Fruit fly (Drosophila melanogaster) whole organism, embryonic: Measurements from ENCODE around the gene Mbs.

Experiments
- Atf-2 ChIP-seq: fragments of 200-800 bp; sonication (Bioruptor generic); optimal IDR thresholded peaks from 2 replicates; lab custom pipeline; 2016; ENCODE audit warnings: missing biosample characterization, missing genetic modification characterization
- CG10543 ChIP-seq: fragments of 200-800 bp; sonication (Bioruptor generic); optimal IDR thresholded peaks from 3 replicates; lab custom pipeline; 2017; ENCODE audit warnings: missing biosample characterization, mild to moderate bottlenecking, missing genetic modification characterization, moderate library complexity
- CG11504 ChIP-seq: fragments of 200-800 bp; sonication (Bioruptor generic); optimal IDR thresholded peaks from 3 replicates; lab custom pipeline; 2019; ENCODE audit warnings: missing biosample characterization, mild to moderate bottlenecking, missing genetic modification characterization, moderate library complexity
- CG11696 ChIP-seq: fragments of 200-800 bp; sonication (Bioruptor generic); IDR thresholded peaks from 2 replicates; pipeline ENCODE4 v1.3.6; 2022; ENCODE audit warnings: missing biosample characterization, missing genetic modification characterization
- CG12219 ChIP-seq: fragments of 200-800 bp; sonication (Bioruptor generic); optimal IDR thresholded peaks from 3 replicates; lab custom pipeline; 2018; ENCODE audit warnings: missing biosample characterization, mild to moderate bottlenecking, missing genetic modification characterization
- CG12942 ChIP-seq: fragments of 200-800 bp; sonication (Bioruptor generic); optimal IDR thresholded peaks from 3 replicates; lab custom pipeline; 2016; ENCODE audit warnings: missing biosample characterization, missing genetic modification characterization
- CG13296 ChIP-seq: fragments of 200-800 bp; sonication (Bioruptor generic); optimal IDR thresholded peaks from 3 replicates; lab custom pipeline; 2018; ENCODE audit warnings: missing biosample characterization, mild to moderate bottlenecking, missing genetic modification characterization
- CG14860 ChIP-seq: fragments of 200-800 bp; sonication (Bioruptor generic); IDR thresholded peaks from 3 replicates; pipeline ENCODE4 v1.3.6; 2022; ENCODE audit warnings: missing biosample characterization, missing genetic modification characterization; ENCODE audit not compliant: partially characterized antibody
- CG18011 ChIP-seq: fragments of 200-800 bp; sonication (Bioruptor generic); optimal IDR thresholded peaks from 2 replicates; lab custom pipeline; 2017; ENCODE audit warnings: missing biosample characterization, missing genetic modification characterization, mild to moderate bottlenecking, moderate library complexity, missing genotype
- CG18599 ChIP-seq: fragments of 200-800 bp; sonication (Bioruptor generic); optimal IDR thresholded peaks from 3 replicates; lab custom pipeline; 2017; ENCODE audit warnings: missing biosample characterization, missing genetic modification characterization, mild to moderate bottlenecking, moderate library complexity, missing genetic modification reagents
- CG18619 ChIP-seq: fragments of 200-800 bp; sonication (Bioruptor generic); optimal IDR thresholded peaks from 3 replicates; lab custom pipeline; 2017; ENCODE audit warnings: missing biosample characterization, mild to moderate bottlenecking, missing genetic modification characterization
- CG2120 ChIP-seq: fragments of 200-800 bp; sonication (Bioruptor generic); optimal IDR thresholded peaks from 3 replicates; lab custom pipeline; 2016; ENCODE audit warnings: missing biosample characterization, missing genetic modification characterization
- CG2889 ChIP-seq: fragments of 200-800 bp; sonication (Bioruptor generic); IDR thresholded peaks from 3 replicates; pipeline ENCODE4 v1.3.6; 2022; ENCODE audit warnings: missing biosample characterization, missing genetic modification characterization
- CG31365 ChIP-seq: fragments of 200-800 bp; sonication (Bioruptor generic); optimal IDR thresholded peaks from 2 replicates; lab custom pipeline; 2018; ENCODE audit warnings: missing biosample characterization, mild to moderate bottlenecking, missing genetic modification characterization
- CG31441 ChIP-seq: fragments of 200-800 bp; sonication (Bioruptor generic); IDR thresholded peaks from 2 replicates; pipeline ENCODE4 v1.3.6; 2022; ENCODE audit warnings: missing biosample characterization, missing genetic modification characterization
- CG3726 ChIP-seq: fragments of 200-800 bp; sonication (Bioruptor generic); IDR thresholded peaks from 3 replicates; pipeline ENCODE4, ENCODE4 v1.3.6; 2022; ENCODE audit warnings: missing biosample characterization, missing genetic modification characterization
- CG5180 ChIP-seq: fragments of 200-800 bp; sonication (Bioruptor generic); optimal IDR thresholded peaks from 3 replicates; lab custom pipeline; 2017; ENCODE audit warnings: missing biosample characterization, missing genetic modification characterization, mild to moderate bottlenecking, moderate library complexity, missing genetic modification reagents
- CG7786 ChIP-seq: fragments of 200-800 bp; sonication (Bioruptor generic); optimal IDR thresholded peaks from 2 replicates; lab custom pipeline; 2016; ENCODE audit warnings: missing biosample characterization, missing genetic modification characterization
- CG8924 ChIP-seq: fragments of 200-800 bp; optimal IDR thresholded peaks from 3 replicates; lab custom pipeline; 2019; ENCODE audit warnings: missing biosample characterization, mild to moderate bottlenecking, missing genetic modification characterization, moderate library complexity
- CG9817 ChIP-seq: fragments of 200-800 bp; sonication (Bioruptor generic); optimal IDR thresholded peaks from 2 replicates; lab custom pipeline; 2018; ENCODE audit warnings: missing biosample characterization, mild to moderate bottlenecking, missing genetic modification characterization, moderate library complexity
- Dbx ChIP-seq: fragments of 200-800 bp; sonication (Bioruptor generic); IDR thresholded peaks from 3 replicates; pipeline ENCODE4 v1.3.6; 2022; ENCODE audit warnings: missing biosample characterization, missing genetic modification characterization
- Dref ChIP-seq: fragments of 200-800 bp; sonication (Bioruptor generic); IDR thresholded peaks from 2 replicates; pipeline ENCODE4 v1.3.6; 2022; ENCODE audit warnings: missing biosample characterization, missing genetic modification characterization
- E2f1 ChIP-seq: fragments of 200-800 bp; sonication (Bioruptor generic); IDR thresholded peaks from 2 replicates; pipeline ENCODE4 v1.3.6; 2022; ENCODE audit warnings: missing biosample characterization, missing genetic modification characterization
- GATAe ChIP-seq: fragments of 200-800 bp; sonication (Bioruptor generic); conservative IDR thresholded peaks from 2 replicates; pipeline ENCODE4 v1.3.6; 2022; ENCODE audit warnings: missing biosample characterization, missing genetic modification characterization
- Hr39 ChIP-seq: fragments of >200 bp; optimal IDR thresholded peaks from 2 replicates; lab custom pipeline; 2017
- Myb ChIP-seq: fragments of 200-800 bp; sonication (Bioruptor generic); optimal IDR thresholded peaks from 2 replicates; lab custom pipeline; 2016; ENCODE audit warnings: missing biosample characterization, missing genetic modification characterization
- Nf-YA ChIP-seq: fragments of 200-800 bp; sonication (Bioruptor generic); IDR thresholded peaks from 2 replicates; pipeline ENCODE4 v1.3.6; 2022; ENCODE audit warnings: missing biosample characterization, missing genetic modification characterization
- Optix ChIP-seq: fragments of 200-800 bp; sonication (Bioruptor generic); IDR thresholded peaks from 3 replicates; pipeline ENCODE4 v1.3.6; 2022; ENCODE audit warnings: missing biosample characterization, missing genetic modification characterization
- PHDP ChIP-seq: fragments of 200-800 bp; sonication (Bioruptor generic); optimal IDR thresholded peaks from 3 replicates; lab custom pipeline; 2018; ENCODE audit warnings: missing biosample characterization, mild to moderate bottlenecking, missing genetic modification characterization, moderate library complexity
- Pdp1 ChIP-seq, 2 experiments: fragments of 200-800 bp; sonication (Bioruptor generic); optimal IDR thresholded peaks; 3 replicates each; lab custom pipeline; 2016; ENCODE audit warnings: missing biosample characterization in 2 of 2, missing genetic modification characterization in 2 of 2, mild to moderate bottlenecking in 1 of 2, moderate library complexity in 1 of 2
- Sin3A ChIP-seq: fragments of >200 bp; optimal IDR thresholded peaks from 2 replicates; lab custom pipeline; 2018
- Ssrp ChIP-seq: fragments of 200-800 bp; sonication (Bioruptor generic); optimal IDR thresholded peaks from 2 replicates; lab custom pipeline; 2018; ENCODE audit warnings: missing biosample characterization, mild to moderate bottlenecking, missing genetic modification characterization, moderate library complexity
- Taf1 ChIP-seq: fragments of 200-800 bp; sonication (Bioruptor generic); IDR thresholded peaks from 2 replicates; pipeline ENCODE4 v1.3.6; 2022; ENCODE audit warnings: missing biosample characterization, missing genetic modification characterization
- Tbp ChIP-seq: fragments of >200 bp; optimal IDR thresholded peaks from 2 replicates; lab custom pipeline; 2018; ENCODE audit warnings: missing biosample characterization, missing genetic modification characterization
- Xbp1 ChIP-seq: fragments of 200-800 bp; sonication (Bioruptor generic); optimal IDR thresholded peaks from 3 replicates; lab custom pipeline; 2016; ENCODE audit warnings: missing biosample characterization, mild to moderate bottlenecking, missing genetic modification characterization
- aop ChIP-seq: fragments of 200-800 bp; sonication (Bioruptor generic); IDR thresholded peaks from 2 replicates; pipeline ENCODE4 v1.3.6; 2022; ENCODE audit warnings: missing biosample characterization, missing genetic modification characterization
- chn ChIP-seq: fragments of 200-800 bp; sonication (Bioruptor generic); optimal IDR thresholded peaks from 2 replicates; lab custom pipeline; 2016; ENCODE audit warnings: missing biosample characterization, missing genetic modification characterization
- dati ChIP-seq: fragments of 200-800 bp; sonication (Bioruptor generic); IDR thresholded peaks from 2 replicates; pipeline ENCODE4 v1.3.6; 2022; ENCODE audit warnings: missing biosample characterization, missing genetic modification characterization
- dmrt11E ChIP-seq: fragments of 200-800 bp; sonication (Bioruptor generic); optimal IDR thresholded peaks from 3 replicates; lab custom pipeline; 2018; ENCODE audit warnings: missing biosample characterization, mild to moderate bottlenecking, missing genetic modification characterization, moderate library complexity
- dmrt99B ChIP-seq: fragments of 200-800 bp; sonication (Bioruptor generic); optimal IDR thresholded peaks from 2 replicates; lab custom pipeline; 2018; ENCODE audit warnings: missing biosample characterization, mild to moderate bottlenecking, missing genetic modification characterization, moderate library complexity
- gsb ChIP-seq: fragments of 200-800 bp; sonication (Bioruptor generic); IDR thresholded peaks from 2 replicates; pipeline ENCODE4 v1.3.6; 2022; ENCODE audit warnings: missing biosample characterization, missing genetic modification characterization
- hb ChIP-seq: fragments of 200-800 bp; sonication (Bioruptor generic); IDR thresholded peaks from 3 replicates; pipeline ENCODE4 v1.3.6; 2022; ENCODE audit warnings: missing biosample characterization, missing genetic modification characterization; ENCODE audit not compliant: partially characterized antibody
- klu ChIP-seq: fragments of 200-800 bp; sonication (Bioruptor generic); IDR thresholded peaks from 2 replicates; pipeline ENCODE4 v1.3.6; 2022; ENCODE audit warnings: missing biosample characterization, missing genetic modification characterization
- nom ChIP-seq: fragments of 200-800 bp; sonication (Bioruptor generic); optimal IDR thresholded peaks from 2 replicates; lab custom pipeline; 2017; ENCODE audit warnings: missing biosample characterization, missing genetic modification characterization, mild to moderate bottlenecking, moderate library complexity, missing genetic modification reagents
- prd ChIP-seq, 3 experiments: fragments of >200 bp in 2 of 3; fragments of 200-800 bp in 1 of 3; sonication (Bioruptor generic) in 1 of 3; optimal IDR thresholded peaks in 2 of 3; IDR thresholded peaks in 1 of 3; 2 replicates in 2 of 3; 3 replicates in 1 of 3; pipeline versions ENCODE4 v1.3.6 to Lab custom; 2017 to 2022; ENCODE audit warnings: missing biosample characterization in 1 of 3, missing genetic modification characterization in 1 of 3
- ranshi ChIP-seq: fragments of 200-800 bp; sonication (Bioruptor generic); IDR thresholded peaks from 2 replicates; pipeline ENCODE4 v1.3.6; 2022; ENCODE audit warnings: missing biosample characterization, missing genetic modification characterization
- rib ChIP-seq: fragments of 200-800 bp; sonication (Bioruptor generic); IDR thresholded peaks from 2 replicates; pipeline ENCODE4 v1.3.6; 2022; ENCODE audit warnings: missing biosample characterization, missing genetic modification characterization
- stc ChIP-seq: fragments of 200-800 bp; sonication (Bioruptor generic); IDR thresholded peaks from 2 replicates; pipeline ENCODE4 v1.3.6; 2022; ENCODE audit warnings: missing biosample characterization, missing genetic modification characterization
- zfh1 ChIP-seq: fragments of 200-800 bp; sonication (Bioruptor generic); IDR thresholded peaks from 3 replicates; pipeline ENCODE4 v1.3.6; 2022; ENCODE audit warnings: missing biosample characterization, missing genetic modification characterization

Gene Mbs

dm6 chr3L:16128973-16129745 lies 77.4 kb downstream of the Mbs start, which contains the start of gene SsRbeta (continued):
- TF ChIP-seq CG9817: no peak
- peak; percentile 12 for TF ChIP-seq CG18599 (GFP tag; lab: Kevin White, UChicago)
- no peak for TF ChIP-seq CG31365 (tag; lab: Kevin White, UChicago)
- TF ChIP-seq Hr39: no peak
- peak; percentile 37 for TF ChIP-seq Sin3A
- TF ChIP-seq CG12942 (GFP tag; lab: Kevin White, UChicago): no peak
- no peak for TF ChIP-seq Pdp1 (GFP tag; optimal IDR thresholded peaks at IDR 0.05; lab: Kevin White, UChicago)
- peak; percentile 72 for TF ChIP-seq Dref (GFP tag; lab: Robert Waterston, UW)
- peak; percentile 7 for TF ChIP-seq PHDP (tag; lab: Kevin White, UChicago)
- TF ChIP-seq prd (optimal IDR thresholded peaks at IDR 0.05; lab: Kevin White, UChicago): no peak
- TF ChIP-seq prd (GFP tag; IDR thresholded peaks at IDR 0.05; lab: Robert Waterston, UW): peak; percentile 49
- no peak for TF ChIP-seq Taf1 (GFP tag; lab: Robert Waterston, UW)
- no peak for TF ChIP-seq rib (GFP tag; lab: Robert Waterston, UW)
- TF ChIP-seq CG31441 (GFP tag; lab: Robert Waterston, UW): peak; percentile 65
- TF ChIP-seq chn (GFP tag; lab: Kevin White, UChicago): no peak
- TF ChIP-seq E2f1 (GFP tag; lab: Robert Waterston, UW): peak; percentile 66
- TF ChIP-seq CG12219 (GFP tag; lab: Kevin White, UChicago): no peak
- TF ChIP-seq zfh1: peak; percentile 79
- peak; percentile 20; the same call in 2 of the 3 replicates for TF ChIP-seq Dbx (GFP tag; lab: Robert Waterston, UW)
- TF ChIP-seq Xbp1 (GFP tag; lab: Kevin White, UChicago): peak; percentile 48
- no peak; the same call in 1 of the 2 replicates for TF ChIP-seq gsb (GFP tag; lab: Robert Waterston, UW)
- no peak for TF ChIP-seq CG3726 (GFP tag; lab: Robert Waterston, UW)
- TF ChIP-seq CG2120 (GFP tag; lab: Kevin White, UChicago): no peak
- 0 out of 2 replicates have a peak, but pooled peaks have one; percentile 4 for TF ChIP-seq aop (GFP tag; lab: Robert Waterston, UW)
- peak; percentile 54 for TF ChIP-seq CG10543
- no peak for TF ChIP-seq dati
- TF ChIP-seq CG18011 (GFP tag; lab: Kevin White, UChicago): peak; percentile 94
- peak; percentile 13 for TF ChIP-seq dmrt99B
- peak; percentile 3; the same call in 1 of the 3 replicates for TF ChIP-seq CG2889
- peak; percentile 33 for TF ChIP-seq Tbp
- TF ChIP-seq Nf-YA (GFP tag; lab: Robert Waterston, UW): 0 out of 2 replicates have a peak, but pooled peaks have one; percentile 11
- TF ChIP-seq dmrt11E (tag; lab: Kevin White, UChicago): peak; percentile 38
- TF ChIP-seq CG8924 (tag; lab: Kevin White, UChicago): peak; percentile 5
- no peak for TF ChIP-seq CG7786 (GFP tag; lab: Kevin White, UChicago)
- TF ChIP-seq nom: no peak
- peak; percentile 61; the same call in 1 of the 3 replicates for TF ChIP-seq hb (GFP tag; lab: Robert Waterston, UW)
- TF ChIP-seq ranshi (GFP tag; lab: Robert Waterston, UW): peak; percentile 66
- peak; percentile 38 for TF ChIP-seq Ssrp (tag; lab: Kevin White, UChicago)
- TF ChIP-seq CG11504 (tag; lab: Kevin White, UChicago): peak; percentile 43
- TF ChIP-seq Atf-2 (GFP tag; lab: Kevin White, UChicago): no peak
- TF ChIP-seq klu: no peak
- peak; percentile 13 for TF ChIP-seq CG5180 (GFP tag; lab: Kevin White, UChicago)
- no peak for TF ChIP-seq GATAe (GFP tag; lab: Robert Waterston, UW)
- TF ChIP-seq stc: peak; percentile 55
- TF ChIP-seq Optix (GFP tag; lab: Robert Waterston, UW): no peak
- no peak for TF ChIP-seq CG18619 (GFP tag; lab: Kevin White, UChicago)
- TF ChIP-seq CG13296 (GFP tag; lab: Kevin White, UChicago): no peak
- peak; percentile 43; the same call in 2 of the 3 replicates for TF ChIP-seq CG14860 (GFP tag; lab: Robert Waterston, UW)
- peak; percentile 63 for TF ChIP-seq Myb (GFP tag; lab: Kevin White, UChicago)
- peak; percentile 56 for TF ChIP-seq CG11696 (GFP tag; lab: Robert Waterston, UW)
